Worm (Caenorhabditis elegans): Measurements from ENCODE around the gene pgp-5.
A peak's percentile ranks its signal among the peaks of the same experiment; 100 is the strongest.

The pgp-5 gene

DNA sequence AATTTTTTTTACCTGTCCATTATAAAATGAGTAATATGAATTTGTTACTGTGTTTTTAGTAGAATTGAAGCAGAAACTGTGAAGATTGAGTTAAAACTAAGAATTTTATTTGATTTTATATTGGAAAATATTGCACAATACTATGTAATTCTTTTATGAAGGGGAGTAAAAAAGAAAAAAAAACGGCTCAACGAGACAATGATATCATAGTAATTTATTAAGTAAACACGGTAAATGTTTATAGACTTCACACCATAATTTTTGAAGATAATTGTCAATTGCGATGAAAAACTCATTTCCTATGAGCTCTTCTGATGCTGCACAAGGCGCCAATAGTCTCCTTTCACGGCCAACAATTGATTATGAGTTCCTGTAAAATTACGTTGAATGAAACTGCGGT lies at the start of gene pgp-5:
Gene pgp-5, minus strand, starts transcription at position 87 of the 400 bp plus-strand sequence.
- TF ChIP-seq T22C8.4 (GFP tag; IDR thresholded peaks at IDR 0.05) (no peak), ztf-29 (GFP tag; IDR thresholded peaks at IDR 0.05) (no peak), cog-1 (tag; optimal IDR thresholded peaks at IDR 0.05) (no peak), ztf-23 (GFP tag; IDR thresholded peaks at IDR 0.05) (no peak), klf-2 (GFP tag; conservative IDR thresholded peaks at IDR 0.05) (no peak)

DNA sequence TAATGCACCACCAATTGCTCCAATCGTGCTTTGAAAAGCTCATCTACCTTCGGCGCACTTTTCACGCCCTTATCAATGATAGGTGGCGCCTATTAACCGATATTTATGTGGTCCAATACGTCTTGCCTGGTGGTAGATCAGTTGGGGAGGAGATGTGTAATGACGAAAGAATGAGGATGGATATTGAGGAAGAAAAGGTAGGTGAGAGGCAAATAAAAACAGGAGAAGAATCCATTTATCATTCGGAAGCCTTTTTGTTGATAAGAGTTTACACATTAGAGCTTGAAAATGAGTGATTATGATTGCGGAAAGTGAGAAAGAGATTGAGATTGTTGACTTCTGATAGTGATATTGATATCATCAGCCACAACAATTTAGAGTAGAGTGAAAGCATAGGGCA lies 48.3 kb upstream of the pgp-5 start:
- TF ChIP-seq klf-2 (GFP tag; conservative IDR thresholded peaks at IDR 0.05) (no peak), flt-1 (GFP tag; IDR thresholded peaks at IDR 0.05) (no peak), ztf-29 (GFP tag; IDR thresholded peaks at IDR 0.05) (no peak), tab-1 (GFP tag; IDR thresholded peaks at IDR 0.05) (no peak), T22C8.4 (GFP tag; IDR thresholded peaks at IDR 0.05) (no peak), ztf-23 (GFP tag; IDR thresholded peaks at IDR 0.05) (no peak), cog-1 (tag; optimal IDR thresholded peaks at IDR 0.05) (no peak), med-1 (GFP tag; optimal IDR thresholded peaks at IDR 0.05; ENCODE audit: insufficient read depth) (no peak), ref-1 (GFP tag; conservative IDR thresholded peaks at IDR 0.05) (no peak)

DNA sequence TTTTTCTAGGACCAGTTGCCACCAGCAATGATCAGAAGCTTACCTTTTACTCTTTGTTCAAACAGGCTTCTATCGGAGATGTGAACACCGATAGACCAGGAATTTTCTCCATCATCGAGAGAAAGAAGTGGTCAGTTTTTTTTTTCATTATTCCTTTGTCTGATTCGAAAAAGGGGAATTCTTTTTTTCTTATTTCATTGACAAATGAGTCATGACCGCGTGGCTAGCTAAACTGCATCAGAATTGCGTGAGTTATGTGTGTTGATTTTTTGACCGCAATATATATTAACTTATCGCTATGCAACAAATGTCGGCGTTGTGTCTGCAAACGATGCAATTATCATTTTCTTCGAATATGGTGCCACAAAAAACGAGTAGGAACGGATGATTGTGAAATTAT lies 44.3 kb upstream of the pgp-5 start:
- no peak for TF ChIP-seq flt-1 (GFP tag; IDR thresholded peaks at IDR 0.05)

DNA sequence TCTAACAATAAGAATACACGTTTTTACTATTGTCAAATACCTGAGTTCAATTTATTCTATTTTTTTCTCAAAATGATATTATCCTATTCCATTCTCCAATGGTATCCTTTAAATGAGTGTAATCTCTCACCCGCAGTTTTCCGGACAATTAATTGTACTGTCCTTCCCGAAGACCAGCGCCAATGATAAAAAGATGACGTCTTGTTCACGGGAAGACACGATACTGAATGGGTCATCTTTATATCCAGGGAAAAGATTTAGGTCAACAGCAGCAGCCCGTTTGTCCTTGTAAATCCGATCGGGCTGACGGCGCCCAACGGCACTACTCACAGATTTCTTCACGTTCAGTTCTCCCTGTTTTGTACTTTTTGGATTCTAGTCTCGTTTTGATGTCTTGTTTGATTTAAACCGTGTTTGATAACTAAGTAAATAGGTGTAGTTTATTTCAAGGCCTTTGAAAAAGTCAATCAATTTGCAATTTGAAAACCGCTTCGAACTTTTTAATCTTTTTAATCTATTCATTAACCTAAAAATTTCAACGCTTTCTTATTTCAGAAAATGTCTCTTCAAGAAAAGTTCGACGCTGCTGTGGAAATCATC lies 43.7 kb upstream of the pgp-5 start, which contains the start of gene acbp-3:
Gene acbp-3, plus strand, starts transcription at position 550 of the 600 bp plus-strand sequence.
- TF ChIP-seq ztf-29 (GFP tag; IDR thresholded peaks at IDR 0.05), result no peak
- no peak for TF ChIP-seq klf-2 (GFP tag; conservative IDR thresholded peaks at IDR 0.05)
- TF ChIP-seq T22C8.4 (GFP tag; IDR thresholded peaks at IDR 0.05), result no peak
- TF ChIP-seq ztf-23 (GFP tag; IDR thresholded peaks at IDR 0.05), result no peak
- no peak for TF ChIP-seq cog-1 (tag; optimal IDR thresholded peaks at IDR 0.05)
- no peak for TF ChIP-seq tab-1 (GFP tag; IDR thresholded peaks at IDR 0.05)
- TF ChIP-seq flt-1 (GFP tag; IDR thresholded peaks at IDR 0.05), result no peak
- no peak for TF ChIP-seq med-1 (GFP tag; optimal IDR thresholded peaks at IDR 0.05; ENCODE audit: insufficient read depth)
- TF ChIP-seq ref-1 (GFP tag; conservative IDR thresholded peaks at IDR 0.05), result no peak

DNA sequence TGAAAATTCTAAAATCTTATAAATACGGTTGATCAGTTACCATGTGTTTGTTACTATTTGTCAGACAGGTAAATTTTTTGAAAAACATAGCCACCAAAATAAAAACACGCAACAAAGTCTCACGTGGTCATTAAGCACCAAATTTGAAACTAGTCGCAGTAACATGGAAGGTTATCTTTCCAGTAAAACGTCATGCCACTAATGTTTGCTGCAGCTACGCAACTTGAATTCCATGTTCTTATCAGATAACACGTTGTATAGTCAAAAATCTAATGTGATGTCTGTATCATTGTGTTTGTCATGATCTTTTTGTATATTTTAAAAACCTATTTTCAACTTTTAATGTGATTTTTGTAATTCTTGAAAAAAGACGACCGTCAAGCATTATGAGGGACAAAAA lies 42.7 kb upstream of the pgp-5 start:
- TF ChIP-seq cog-1 (tag; optimal IDR thresholded peaks at IDR 0.05), result no peak
- no peak for TF ChIP-seq ztf-29 (GFP tag; IDR thresholded peaks at IDR 0.05)
- no peak for TF ChIP-seq T22C8.4 (GFP tag; IDR thresholded peaks at IDR 0.05)
- TF ChIP-seq ztf-23 (GFP tag; IDR thresholded peaks at IDR 0.05), result no peak
- no peak for TF ChIP-seq tab-1 (GFP tag; IDR thresholded peaks at IDR 0.05)
- TF ChIP-seq klf-2 (GFP tag; conservative IDR thresholded peaks at IDR 0.05), result no peak
- TF ChIP-seq med-1 (GFP tag; optimal IDR thresholded peaks at IDR 0.05; ENCODE audit: insufficient read depth), result no peak
- no peak for TF ChIP-seq ref-1 (GFP tag; conservative IDR thresholded peaks at IDR 0.05)
- TF ChIP-seq flt-1 (GFP tag; IDR thresholded peaks at IDR 0.05), result no peak

DNA sequence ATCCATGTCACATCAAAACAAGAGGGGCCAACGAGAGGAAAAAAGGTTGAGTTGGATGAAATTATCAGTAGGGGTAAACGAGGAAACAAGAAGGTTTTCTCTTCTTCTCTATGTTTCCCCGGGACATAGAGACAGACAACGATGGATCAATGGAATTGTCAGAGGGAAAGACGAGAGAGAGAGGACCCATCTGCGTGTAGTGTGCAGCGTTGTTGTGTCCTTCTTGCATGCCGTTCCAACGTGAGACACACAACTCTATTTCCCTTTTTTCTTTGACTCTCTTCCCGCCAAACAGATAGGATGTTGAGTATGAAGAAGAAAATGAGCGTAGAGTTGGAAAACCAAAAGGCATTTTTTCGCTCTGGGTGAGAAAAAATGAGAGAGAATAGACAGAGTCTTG lies 41.9 kb upstream of the pgp-5 start:
- TF ChIP-seq klf-2 (GFP tag; conservative IDR thresholded peaks at IDR 0.05), result no peak
- TF ChIP-seq tab-1 (GFP tag; IDR thresholded peaks at IDR 0.05), result no peak
- TF ChIP-seq T22C8.4 (GFP tag; IDR thresholded peaks at IDR 0.05), result no peak
- TF ChIP-seq ref-1 (GFP tag; conservative IDR thresholded peaks at IDR 0.05), result no peak
- TF ChIP-seq ztf-23 (GFP tag; IDR thresholded peaks at IDR 0.05), result no peak
- no peak for TF ChIP-seq flt-1 (GFP tag; IDR thresholded peaks at IDR 0.05)
- no peak for TF ChIP-seq med-1 (GFP tag; optimal IDR thresholded peaks at IDR 0.05; ENCODE audit: insufficient read depth)
- no peak for TF ChIP-seq cog-1 (tag; optimal IDR thresholded peaks at IDR 0.05)
- no peak for TF ChIP-seq ztf-29 (GFP tag; IDR thresholded peaks at IDR 0.05)

DNA sequence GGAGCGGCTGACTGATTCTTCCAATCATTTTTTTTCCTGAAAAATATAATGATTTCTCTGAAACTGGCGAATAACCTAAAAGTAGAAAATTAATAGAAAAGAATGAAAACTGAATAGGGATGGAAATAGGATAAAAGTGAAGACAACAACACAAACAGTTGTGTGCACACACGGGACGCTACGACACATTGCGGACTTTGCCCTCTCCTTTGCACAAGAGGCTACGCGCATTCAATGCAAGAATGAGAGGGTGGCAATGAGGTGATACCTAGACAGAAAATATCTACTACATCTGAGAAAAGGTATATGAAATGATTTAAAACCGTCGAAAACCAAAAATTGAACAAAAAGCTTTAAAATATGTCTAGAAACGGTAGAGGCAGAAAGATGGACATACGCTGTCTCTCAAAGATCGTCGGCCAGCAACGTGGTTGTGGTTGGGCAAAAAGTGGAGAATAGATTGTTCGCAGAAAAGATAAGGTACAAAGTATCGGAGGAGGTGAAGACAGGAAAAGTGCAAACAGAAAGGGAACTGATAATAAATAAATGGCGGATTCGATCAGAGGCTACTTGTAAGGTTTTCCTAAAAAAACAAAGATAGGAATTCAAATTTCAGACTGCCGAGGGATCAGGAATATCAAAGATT lies 41.1 kb upstream of the pgp-5 start, which contains the start of gene suca-1:
Gene suca-1, minus strand, starts transcription at position 36 of the 646 bp plus-strand sequence.
- TF ChIP-seq flt-1 (GFP tag; IDR thresholded peaks at IDR 0.05) (peak; percentile 59; the same call in 1 of the 2 replicates), ztf-29 (GFP tag; IDR thresholded peaks at IDR 0.05) (no peak), tab-1 (GFP tag; IDR thresholded peaks at IDR 0.05) (no peak)

DNA sequence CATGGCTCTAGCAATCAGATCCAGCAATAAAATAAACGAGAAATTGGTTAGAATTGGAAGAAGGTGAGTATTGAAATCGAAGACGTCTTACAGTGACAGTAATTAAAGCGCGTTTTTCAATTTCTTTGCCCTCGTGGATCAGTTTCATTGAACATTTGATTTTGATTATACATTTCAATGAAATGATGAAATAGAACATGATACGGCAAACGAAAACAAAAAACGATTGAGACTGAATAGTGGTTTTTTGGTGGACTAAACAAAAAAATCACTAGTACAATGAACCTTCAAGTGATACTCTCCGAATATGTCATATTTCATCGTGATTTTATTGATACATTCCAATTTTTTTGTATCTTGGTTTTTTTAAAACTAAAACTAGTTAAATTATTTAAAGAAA lies 37.4 kb upstream of the pgp-5 start, which contains the start of gene haly-1:
Gene haly-1, minus strand, starts transcription at position 101 of the 400 bp plus-strand sequence.
- TF ChIP-seq cog-1 (tag; optimal IDR thresholded peaks at IDR 0.05) (no peak), ztf-23 (GFP tag; IDR thresholded peaks at IDR 0.05) (no peak), tab-1 (GFP tag; IDR thresholded peaks at IDR 0.05) (no peak), med-1 (GFP tag; optimal IDR thresholded peaks at IDR 0.05; ENCODE audit: insufficient read depth) (no peak), flt-1 (GFP tag; IDR thresholded peaks at IDR 0.05) (no peak), T22C8.4 (GFP tag; IDR thresholded peaks at IDR 0.05) (no peak), ztf-29 (GFP tag; IDR thresholded peaks at IDR 0.05) (no peak), ref-1 (GFP tag; conservative IDR thresholded peaks at IDR 0.05) (no peak), klf-2 (GFP tag; conservative IDR thresholded peaks at IDR 0.05) (no peak)

DNA sequence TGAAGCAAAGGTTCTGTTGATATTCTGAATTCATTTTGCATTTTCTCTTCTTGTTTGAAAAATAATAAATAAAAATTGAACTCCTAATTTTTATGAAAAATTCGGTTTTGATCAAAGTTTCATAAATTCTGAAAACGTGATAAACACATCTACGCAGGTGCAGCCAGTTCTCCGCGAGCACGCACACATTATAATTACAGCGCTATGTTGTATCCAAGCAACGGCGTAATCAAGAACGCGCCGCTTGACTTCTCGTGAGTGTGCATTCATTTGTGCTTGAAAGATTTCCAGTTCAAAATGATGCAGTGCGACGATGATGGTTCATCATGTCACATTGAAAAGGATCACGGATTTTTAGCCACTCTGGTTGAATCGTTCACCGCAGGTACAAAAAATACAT lies 32.8 kb upstream of the pgp-5 start, which contains the start of gene F47B10.3:
Gene F47B10.3, plus strand, starts transcription at position 301 of the 400 bp plus-strand sequence.
- no peak for TF ChIP-seq med-1 (GFP tag; optimal IDR thresholded peaks at IDR 0.05; ENCODE audit: insufficient read depth)

DNA sequence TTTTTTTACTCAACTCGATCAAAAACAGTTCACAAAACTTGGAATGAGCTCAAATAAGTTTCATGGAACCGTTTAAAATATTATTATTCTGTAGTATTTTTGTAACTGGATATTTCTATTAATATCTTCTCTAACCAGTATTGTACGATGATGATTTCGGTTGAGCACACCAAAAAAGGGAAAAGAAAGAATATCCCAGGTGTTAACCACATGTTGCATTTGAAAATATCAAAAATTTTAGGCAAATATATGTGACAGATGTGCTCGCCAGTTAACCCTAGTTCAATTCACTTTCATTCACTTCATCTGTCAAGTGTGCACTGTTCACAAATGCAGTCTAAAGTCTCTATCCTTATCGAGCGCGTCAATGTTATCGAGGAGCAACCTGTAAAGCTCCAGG lies 31.9 kb upstream of the pgp-5 start, which contains the start of gene F47B10.4:
Gene F47B10.4, plus strand, starts transcription at position 301 of the 400 bp plus-strand sequence.
- no peak for TF ChIP-seq T22C8.4 (GFP tag; IDR thresholded peaks at IDR 0.05)
- no peak for TF ChIP-seq flt-1 (GFP tag; IDR thresholded peaks at IDR 0.05)
- no peak for TF ChIP-seq ref-1 (GFP tag; conservative IDR thresholded peaks at IDR 0.05)
